Worm (Caenorhabditis elegans) whole organism, mixed stage, embryonic: ENCODE results near the gene him-14.

ENCODE experiments used
- blmp-1 ChIP-seq: fragments of 150-350 bp; optimal IDR thresholded peaks from 2 replicates; lab custom pipeline; 2014; ENCODE audit warnings: missing biosample characterization, missing genetic modification characterization
- drap-1 ChIP-seq: fragments of 200-800 bp; sonication (Bioruptor generic); optimal IDR thresholded peaks from 3 replicates; lab custom pipeline; 2018; ENCODE audit warnings: mild to moderate bottlenecking, missing genetic modification characterization, missing compliant biosample characterization
- elt-1 ChIP-seq: sonication (generic microtip); optimal IDR thresholded peaks from 2 replicates; lab custom pipeline; 2017; ENCODE audit warnings: missing genetic modification characterization, mild to moderate bottlenecking, missing compliant biosample characterization, antibody characterized with exemption, moderate library complexity, borderline replicate concordance; ENCODE audit not compliant: insufficient read depth
- elt-3 ChIP-seq: fragments of 150-350 bp; optimal IDR thresholded peaks from 2 replicates; lab custom pipeline; 2014; ENCODE audit warnings: missing biosample characterization, missing genetic modification characterization
- lin-13 ChIP-seq: fragments of 150-350 bp; optimal IDR thresholded peaks from 2 replicates; lab custom pipeline; 2014; ENCODE audit warnings: missing biosample characterization, missing genetic modification characterization
- lsy-2 ChIP-seq: fragments of 150-350 bp; optimal IDR thresholded peaks from 2 replicates; lab custom pipeline; 2014; ENCODE audit warnings: missing biosample characterization, missing genetic modification characterization
- mab-5 ChIP-seq: fragments of 150-350 bp; optimal IDR thresholded peaks from 2 replicates; lab custom pipeline; 2014; ENCODE audit warnings: missing biosample characterization, missing genetic modification characterization
- nhr-2 ChIP-seq: fragments of 150-350 bp; optimal IDR thresholded peaks from 2 replicates; lab custom pipeline; 2014; ENCODE audit warnings: missing biosample characterization, missing genetic modification characterization
- nhr-237 ChIP-seq: fragments of 150-350 bp; optimal IDR thresholded peaks from 2 replicates; lab custom pipeline; 2014; ENCODE audit warnings: missing biosample characterization, missing genetic modification characterization
- nhr-28 ChIP-seq: fragments of 150-350 bp; optimal IDR thresholded peaks from 2 replicates; lab custom pipeline; 2014; ENCODE audit warnings: missing biosample characterization, missing genetic modification characterization
- snpc-4 ChIP-seq: fragments of 150-350 bp; optimal IDR thresholded peaks from 2 replicates; lab custom pipeline; 2014; ENCODE audit warnings: missing biosample characterization, missing genetic modification characterization
- unc-62 ChIP-seq: fragments of 150-350 bp; optimal IDR thresholded peaks from 2 replicates; lab custom pipeline; 2014; ENCODE audit warnings: missing biosample characterization, missing genetic modification reagents, missing genetic modification characterization
- ztf-11 ChIP-seq: fragments of 150-350 bp; optimal IDR thresholded peaks from 2 replicates; lab custom pipeline; 2014; ENCODE audit warnings: missing biosample characterization, missing genetic modification characterization

DNA sequence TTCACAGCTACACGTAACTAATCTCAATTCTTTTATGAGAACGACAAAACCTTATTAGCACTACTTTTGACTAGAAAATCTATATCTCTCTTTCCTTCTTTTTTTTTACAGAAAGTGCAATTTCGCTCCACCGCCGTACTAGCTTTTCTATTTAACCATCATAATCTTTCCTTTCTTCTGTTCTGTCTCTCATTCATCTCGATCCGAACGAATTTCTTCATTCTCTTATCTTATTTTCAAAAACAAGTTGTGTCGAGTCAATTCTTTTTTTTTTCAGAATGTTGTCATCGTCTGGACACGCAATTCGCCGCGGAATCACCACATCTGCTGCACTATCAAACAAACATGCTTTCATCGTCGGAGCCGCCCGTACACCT is 3.8 kb upstream of the him-14 start, which contains the start of gene kat-1:
- TF ChIP-seq nhr-2 (tag; lab: Kevin White, UChicago) (no peak), ztf-11 (tag; lab: Kevin White, UChicago) (no peak), snpc-4 (no peak), nhr-28 (tag; lab: Kevin White, UChicago) (no peak), elt-3 (tag; lab: Kevin White, UChicago) (no peak), nhr-237 (no peak), drap-1 (GFP tag; lab: Kevin White, UChicago) (no peak), blmp-1 (no peak), mab-5 (tag; lab: Kevin White, UChicago) (no peak), lin-13 (tag; lab: Kevin White, UChicago) (no peak), unc-62 (GFP tag; lab: Kevin White, UChicago) (no peak), lsy-2 (tag; lab: Kevin White, UChicago) (no peak), elt-1 (tag; lab: Kevin White, UChicago) (no peak)
